Fruit fly (Drosophila melanogaster) Kc167 (cell line): Measurements from ENCODE around the gene CG17105.

ENCODE experiments used
- Sin3A ChIP-seq: fragments of >200 bp; optimal IDR thresholded peaks from 2 replicates; lab custom pipeline; 2018; ENCODE audit warnings: missing external identifiers
- h ChIP-seq: fragments of >200 bp; optimal IDR thresholded peaks from 3 replicates; lab custom pipeline; 2018; ENCODE audit warnings: missing external identifiers
- psq ChIP-seq: fragments of >200 bp; optimal IDR thresholded peaks from 2 replicates; lab custom pipeline; 2017; ENCODE audit warnings: missing external identifiers

dm6 chr2L:10684309-10684708 is 3.5 kb downstream of the CG17105 start, which contains the start of gene CG7299:
- TF ChIP-seq psq (no peak), Sin3A (lab: Kevin White, UChicago) (no peak), h (no peak)
